ENCODE assay signal across 5 worm cellular contexts in the genomic region with DNA sequence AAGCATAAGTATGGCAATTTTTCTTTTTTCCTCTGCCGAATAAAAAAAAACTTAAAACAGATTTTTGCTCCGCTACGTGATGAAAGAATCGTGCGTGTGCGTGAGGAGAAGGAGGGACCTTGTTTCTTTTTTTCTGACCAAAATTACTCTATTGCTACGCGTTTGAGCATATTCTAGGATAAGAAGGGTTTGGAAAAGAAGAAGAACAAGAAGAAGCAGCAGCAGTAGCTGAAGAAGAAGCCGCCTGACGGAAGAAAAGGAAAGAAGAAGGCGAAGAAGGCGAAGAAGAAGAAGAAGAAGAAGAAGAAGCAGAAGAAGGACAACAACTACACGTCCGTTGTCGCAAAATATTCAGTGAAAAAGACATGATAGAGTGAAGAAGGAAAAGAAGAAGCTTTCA.
A peak's percentile ranks its signal among the peaks of the same experiment; 100 is the strongest.
TF ChIP-seq lines count a peak whose summit lies in the region.

No protein-coding gene starts in this region.

TF ChIP-seq in whole organism, L1 larva, 84 proteins besides CTCF, POLR2A, EP300 and RAD21:
- TF ChIP-seq pax-3 (tag; optimal IDR thresholded peaks at IDR 0.05; lab: Kevin White, UChicago) = no peak
- peak; percentile 47 for TF ChIP-seq lin-14 (GFP tag; optimal IDR thresholded peaks at IDR 0.05; lab: Kevin White, UChicago)
- TF ChIP-seq lin-15B (tag; optimal IDR thresholded peaks at IDR 0.05; lab: Kevin White, UChicago) = no peak
- TF ChIP-seq Y116A8C.19 (tag; optimal IDR thresholded peaks at IDR 0.05; lab: Kevin White, UChicago; ENCODE audit: borderline replicate concordance) = no peak
- no peak for TF ChIP-seq efl-3 (GFP tag; optimal IDR thresholded peaks at IDR 0.05; lab: Kevin White, UChicago)
- TF ChIP-seq fkh-10 (GFP tag; optimal IDR thresholded peaks at IDR 0.05; lab: Kevin White, UChicago) = peak; percentile 54
- no peak for TF ChIP-seq jun-1 (tag; optimal IDR thresholded peaks at IDR 0.05; lab: Kevin White, UChicago)
- TF ChIP-seq egl-13 (tag; optimal IDR thresholded peaks at IDR 0.05; lab: Kevin White, UChicago) = no peak
- no peak for TF ChIP-seq sup-37 (GFP tag; optimal IDR thresholded peaks at IDR 0.05; lab: Kevin White, UChicago)
TF ChIP-seq in whole organism, L1 larva: peak in this region for 2.

TF ChIP-seq in whole organism, L2 larva, 48 proteins besides CTCF, POLR2A, EP300 and RAD21:
- peak; percentile 11 for TF ChIP-seq egl-27 (tag; optimal IDR thresholded peaks at IDR 0.05; lab: Kevin White, UChicago)
- TF ChIP-seq unc-55 (GFP tag; optimal IDR thresholded peaks at IDR 0.05; lab: Kevin White, UChicago) = peak; percentile 42
- no peak for TF ChIP-seq ztf-1 (GFP tag; conservative IDR thresholded peaks at IDR 0.05; lab: Robert Waterston, UW)

TF ChIP-seq in whole organism, L3 larva, 47 proteins besides CTCF, POLR2A, EP300 and RAD21:
- TF ChIP-seq nfya-1 (tag; optimal IDR thresholded peaks at IDR 0.05; lab: Kevin White, UChicago; ENCODE audit: insufficient read depth) = peak; percentile 2
- no peak for TF ChIP-seq ztf-11 (tag; optimal IDR thresholded peaks at IDR 0.05; lab: Kevin White, UChicago)

TF ChIP-seq in whole organism, L4 larva, 104 proteins besides CTCF, POLR2A, EP300 and RAD21:
- no peak for TF ChIP-seq aha-1 (tag; lab: Kevin White, UChicago)
- no peak for TF ChIP-seq tag-97 (GFP tag; IDR thresholded peaks at IDR 0.05; lab: Robert Waterston, UW)
- peak; percentile 36; the same call in 1 of the 2 replicates for TF ChIP-seq set-16 (GFP tag; IDR thresholded peaks at IDR 0.05; lab: Robert Waterston, UW)
- no peak for TF ChIP-seq dmd-9 (GFP tag; IDR thresholded peaks at IDR 0.05; lab: Robert Waterston, UW)
- TF ChIP-seq madf-9 (GFP tag; conservative IDR thresholded peaks at IDR 0.05; lab: Robert Waterston, UW) = no peak
- TF ChIP-seq daf-12 (tag; optimal IDR thresholded peaks at IDR 0.05; lab: Kevin White, UChicago) = no peak
- TF ChIP-seq zfp-3 (GFP tag; conservative IDR thresholded peaks at IDR 0.05; lab: Robert Waterston, UW) = no peak
- TF ChIP-seq fkh-10 (GFP tag; optimal IDR thresholded peaks at IDR 0.05; lab: Kevin White, UChicago) = peak; percentile 74
- TF ChIP-seq hlh-30 (tag; optimal IDR thresholded peaks at IDR 0.05; lab: Kevin White, UChicago; ENCODE audit: insufficient read depth) = no peak

TF ChIP-seq in whole organism, mixed stage, embryonic, 35 proteins besides CTCF, POLR2A, EP300 and RAD21:
- no peak for TF ChIP-seq flh-1 (GFP tag; optimal IDR thresholded peaks at IDR 0.05; lab: Kevin White, UChicago)
- no peak for TF ChIP-seq blmp-1 (tag; optimal IDR thresholded peaks at IDR 0.05; lab: Kevin White, UChicago)
- no peak for TF ChIP-seq sem-2 (GFP tag; optimal IDR thresholded peaks at IDR 0.05; lab: Kevin White, UChicago)
- TF ChIP-seq sptf-1 (tag; optimal IDR thresholded peaks at IDR 0.05; lab: Kevin White, UChicago) = peak; percentile 7
